Fruit fly (Drosophila melanogaster): ENCODE data around the gene CG6766.

Gene CG6766

dm6 chr2L:12005436-12006396 is 34.8 kb downstream of the CG6766 start:
- TF ChIP-seq kay (GFP tag; ENCODE audit: borderline replicate concordance) (no peak), CG11617 (GFP tag; optimal IDR thresholded peaks at IDR 0.05) (no peak), Mnt (GFP tag; optimal IDR thresholded peaks at IDR 0.05) (no peak), ovo (GFP tag; optimal IDR thresholded peaks at IDR 0.05) (peak; percentile 60), cnc (optimal IDR thresholded peaks at IDR 0.05) (no peak), CG7101 (tag; optimal IDR thresholded peaks at IDR 0.05) (no peak), Clk (GFP tag; optimal IDR thresholded peaks at IDR 0.05) (no peak), bab1 (GFP tag; optimal IDR thresholded peaks at IDR 0.05) (no peak), pad (GFP tag; optimal IDR thresholded peaks at IDR 0.05) (peak; percentile 93), cic (GFP tag; optimal IDR thresholded peaks at IDR 0.05) (peak; percentile 6), Crg-1 (GFP tag; optimal IDR thresholded peaks at IDR 0.05) (peak; percentile 35), CG5204 (GFP tag; optimal IDR thresholded peaks at IDR 0.05) (no peak), Hr96 (GFP tag; optimal IDR thresholded peaks at IDR 0.05) (no peak), CG1620 (GFP tag; optimal IDR thresholded peaks at IDR 0.05) (no peak), toe (GFP tag; optimal IDR thresholded peaks at IDR 0.05) (no peak), CG33017 (tag; optimal IDR thresholded peaks at IDR 0.05) (no peak), CG12768 (GFP tag; optimal IDR thresholded peaks at IDR 0.05) (peak; percentile 67), CG14711 (tag; optimal IDR thresholded peaks at IDR 0.05) (no peak), CG7045 (GFP tag; optimal IDR thresholded peaks at IDR 0.05) (no peak), tj (GFP tag; optimal IDR thresholded peaks at IDR 0.05) (peak; percentile 11)

dm6 chr2L:12004211-12004979 is 36.1 kb downstream of the CG6766 start:
- TF ChIP-seq pad (GFP tag; optimal IDR thresholded peaks at IDR 0.05) (no peak), ovo (GFP tag; optimal IDR thresholded peaks at IDR 0.05) (no peak), Hr96 (GFP tag; optimal IDR thresholded peaks at IDR 0.05) (no peak), Mnt (GFP tag; optimal IDR thresholded peaks at IDR 0.05) (no peak), CG11617 (GFP tag; optimal IDR thresholded peaks at IDR 0.05) (no peak), cic (GFP tag; optimal IDR thresholded peaks at IDR 0.05) (no peak), tj (GFP tag; optimal IDR thresholded peaks at IDR 0.05) (no peak), Clk (GFP tag; optimal IDR thresholded peaks at IDR 0.05) (no peak), Crg-1 (GFP tag; optimal IDR thresholded peaks at IDR 0.05) (no peak), CG12768 (GFP tag; optimal IDR thresholded peaks at IDR 0.05) (no peak), CG14711 (tag; optimal IDR thresholded peaks at IDR 0.05) (peak; percentile 19), toe (GFP tag; optimal IDR thresholded peaks at IDR 0.05) (peak; percentile 37), CG33017 (tag; optimal IDR thresholded peaks at IDR 0.05) (peak; percentile 58), kay (GFP tag; ENCODE audit: borderline replicate concordance) (peak; percentile 94), bab1 (GFP tag; optimal IDR thresholded peaks at IDR 0.05) (no peak), cnc (optimal IDR thresholded peaks at IDR 0.05) (peak in 1 of 2 experiments; percentile 15), CG5204 (GFP tag; optimal IDR thresholded peaks at IDR 0.05) (peak; percentile 48), CG7101 (tag; optimal IDR thresholded peaks at IDR 0.05) (peak; percentile 15), CG7045 (GFP tag; optimal IDR thresholded peaks at IDR 0.05) (no peak), CG1620 (GFP tag; optimal IDR thresholded peaks at IDR 0.05) (no peak)

dm6 chr2L:12003792-12004210 is 36.7 kb downstream of the CG6766 start:
- TF ChIP-seq Hr96 (GFP tag; optimal IDR thresholded peaks at IDR 0.05): peak; percentile 17
- TF ChIP-seq bab1 (GFP tag; optimal IDR thresholded peaks at IDR 0.05): peak; percentile 23
- peak; percentile 99 for TF ChIP-seq pad (GFP tag; optimal IDR thresholded peaks at IDR 0.05)
- peak; percentile 16 for TF ChIP-seq tj (GFP tag; optimal IDR thresholded peaks at IDR 0.05)
- TF ChIP-seq CG7045 (GFP tag; optimal IDR thresholded peaks at IDR 0.05): no peak

dm6 chr2L:12002922-12003791 is 37.3 kb downstream of the CG6766 start:
- TF ChIP-seq tj (GFP tag; optimal IDR thresholded peaks at IDR 0.05) (peak; percentile 76), CG7045 (GFP tag; optimal IDR thresholded peaks at IDR 0.05) (no peak), CG12768 (GFP tag; optimal IDR thresholded peaks at IDR 0.05) (peak; percentile 96), CG11617 (GFP tag; optimal IDR thresholded peaks at IDR 0.05) (peak; percentile 47), cnc (optimal IDR thresholded peaks at IDR 0.05) (no peak), CG14711 (tag; optimal IDR thresholded peaks at IDR 0.05) (no peak), cic (GFP tag; optimal IDR thresholded peaks at IDR 0.05) (peak; percentile 97), Clk (GFP tag; optimal IDR thresholded peaks at IDR 0.05) (peak; percentile 18), toe (GFP tag; optimal IDR thresholded peaks at IDR 0.05) (peak; percentile 17), CG5204 (GFP tag; optimal IDR thresholded peaks at IDR 0.05) (peak; percentile 22), CG1620 (GFP tag; optimal IDR thresholded peaks at IDR 0.05) (no peak), ovo (GFP tag; optimal IDR thresholded peaks at IDR 0.05) (peak; percentile 62), CG7101 (tag; optimal IDR thresholded peaks at IDR 0.05) (peak; percentile 16), bab1 (GFP tag; optimal IDR thresholded peaks at IDR 0.05) (peak; percentile 48), CG33017 (tag; optimal IDR thresholded peaks at IDR 0.05) (peak; percentile 29), kay (GFP tag; ENCODE audit: borderline replicate concordance) (no peak), Crg-1 (GFP tag; optimal IDR thresholded peaks at IDR 0.05) (no peak), pad (GFP tag; optimal IDR thresholded peaks at IDR 0.05) (no peak), Mnt (GFP tag; optimal IDR thresholded peaks at IDR 0.05) (peak; percentile 72), Hr96 (GFP tag; optimal IDR thresholded peaks at IDR 0.05) (peak; percentile 55)
